Worm (Caenorhabditis elegans): Measurements from ENCODE around the gene rpl-22.

DNA sequence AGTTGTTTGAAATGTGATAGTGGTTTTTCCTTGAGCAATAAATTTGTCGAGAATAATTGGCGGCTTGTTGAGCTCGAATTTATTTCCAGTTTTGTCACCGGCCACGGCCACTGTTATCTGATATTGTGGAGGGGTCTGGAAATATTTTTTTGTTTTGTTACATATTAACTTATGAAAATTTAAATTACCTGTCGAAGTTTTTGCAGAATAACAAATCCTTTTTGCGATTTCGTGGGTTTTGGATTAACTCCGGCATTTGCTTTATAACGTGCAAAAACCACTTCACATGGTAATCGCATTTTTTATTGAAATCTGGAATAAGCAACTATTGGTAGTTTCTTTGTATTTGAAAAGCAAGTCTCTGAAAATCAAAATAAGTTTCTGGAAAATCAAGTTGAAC is 19.3 kb upstream of the rpl-22 start, which contains the start of gene lrr-1:
- TF ChIP-seq lsy-2 (tag; optimal IDR thresholded peaks at IDR 0.05) (no peak), ceh-82 (tag; optimal IDR thresholded peaks at IDR 0.05) (no peak)
